Worm (Caenorhabditis elegans): ENCODE measurements around the gene F57A8.1.

ce11 chrV:10039837-10040236 is 2.7 kb downstream of the F57A8.1 start:
- TF ChIP-seq ceh-9 (tag; optimal IDR thresholded peaks at IDR 0.05) (no peak), nhr-76 (tag; optimal IDR thresholded peaks at IDR 0.05) (no peak), unc-39 (tag; optimal IDR thresholded peaks at IDR 0.05) (no peak), ceh-28 (tag; optimal IDR thresholded peaks at IDR 0.05) (no peak), ztf-4 (tag; optimal IDR thresholded peaks at IDR 0.05) (no peak), egl-27 (tag; optimal IDR thresholded peaks at IDR 0.05) (no peak)
